Fruit fly (Drosophila melanogaster) whole organism, embryonic: ENCODE measurements around the gene CG16756.
A peak's percentile ranks its signal among the peaks of the same experiment; 100 is the strongest.

Experiments used
- Abd-B ChIP-seq: fragments of 200-800 bp; sonication (Bioruptor generic); optimal IDR thresholded peaks from 2 replicates; lab custom pipeline; 2018; ENCODE audit warnings: missing biosample characterization, mild to moderate bottlenecking, missing genetic modification characterization, moderate library complexity
- Ada2b ChIP-seq: fragments of 200-800 bp; sonication (Bioruptor generic); IDR thresholded peaks from 2 replicates; pipeline ENCODE4 v1.3.6; 2022; ENCODE audit warnings: missing biosample characterization, missing genetic modification characterization
- Atf-2 ChIP-seq: fragments of 200-800 bp; sonication (Bioruptor generic); optimal IDR thresholded peaks from 2 replicates; lab custom pipeline; 2016; ENCODE audit warnings: missing biosample characterization, missing genetic modification characterization
- CG10462 ChIP-seq: fragments of 200-800 bp; sonication (Bioruptor generic); optimal IDR thresholded peaks from 2 replicates; lab custom pipeline; 2016; ENCODE audit warnings: missing biosample characterization, missing genetic modification characterization
- CG11695 ChIP-seq: fragments of 200-800 bp; sonication (Bioruptor generic); IDR thresholded peaks from 3 replicates; pipeline ENCODE4 v1.3.6; 2022; ENCODE audit warnings: missing biosample characterization, missing genetic modification characterization
- CG12236 ChIP-seq: fragments of 200-800 bp; sonication (Bioruptor generic); optimal IDR thresholded peaks from 2 replicates; lab custom pipeline; 2016; ENCODE audit warnings: missing biosample characterization, missing genetic modification characterization
- CG13424 ChIP-seq: fragments of 200-800 bp; sonication (Bioruptor generic); optimal IDR thresholded peaks from 2 replicates; lab custom pipeline; 2019; ENCODE audit warnings: missing biosample characterization, mild to moderate bottlenecking, missing genetic modification characterization, moderate library complexity
- CG17361 ChIP-seq: fragments of 200-800 bp; sonication (Bioruptor generic); IDR thresholded peaks from 3 replicates; pipeline ENCODE4 v1.3.6; 2022; ENCODE audit warnings: missing biosample characterization, missing genetic modification characterization
- CG17829 ChIP-seq: fragments of 200-800 bp; optimal IDR thresholded peaks from 2 replicates; lab custom pipeline; 2019; ENCODE audit warnings: missing biosample characterization, mild to moderate bottlenecking, missing genetic modification characterization, moderate library complexity
- CG18476 ChIP-seq: fragments of 200-800 bp; sonication (Bioruptor generic); optimal IDR thresholded peaks from 2 replicates; lab custom pipeline; 2016; ENCODE audit warnings: missing biosample characterization, mild to moderate bottlenecking, missing genetic modification characterization
- CG2120 ChIP-seq: fragments of 200-800 bp; sonication (Bioruptor generic); optimal IDR thresholded peaks from 3 replicates; lab custom pipeline; 2016; ENCODE audit warnings: missing biosample characterization, missing genetic modification characterization
- CG2678 ChIP-seq: fragments of 200-800 bp; sonication (Bioruptor generic); optimal IDR thresholded peaks from 3 replicates; lab custom pipeline; 2019; ENCODE audit warnings: missing biosample characterization, mild to moderate bottlenecking, missing genetic modification characterization, moderate library complexity
- CG30431 ChIP-seq: fragments of 200-800 bp; sonication (Bioruptor generic); optimal IDR thresholded peaks from 2 replicates; lab custom pipeline; 2017; ENCODE audit warnings: missing biosample characterization, missing genetic modification characterization
- CG31224 ChIP-seq: fragments of 200-800 bp; sonication (Bioruptor generic); IDR thresholded peaks from 2 replicates; pipeline ENCODE4 v1.3.6; 2022; ENCODE audit warnings: missing biosample characterization, missing genetic modification characterization
- CG31441 ChIP-seq: fragments of 200-800 bp; sonication (Bioruptor generic); IDR thresholded peaks from 2 replicates; pipeline ENCODE4 v1.3.6; 2022; ENCODE audit warnings: missing biosample characterization, missing genetic modification characterization
- CG32532 ChIP-seq: fragments of 200-800 bp; sonication (Bioruptor generic); IDR thresholded peaks from 2 replicates; pipeline ENCODE4 v1.3.6; 2022; ENCODE audit warnings: missing biosample characterization, missing genetic modification characterization
- CG3726 ChIP-seq: fragments of 200-800 bp; sonication (Bioruptor generic); IDR thresholded peaks from 3 replicates; pipeline ENCODE4, ENCODE4 v1.3.6; 2022; ENCODE audit warnings: missing biosample characterization, missing genetic modification characterization
- CG3995 ChIP-seq: fragments of 200-800 bp; sonication (Bioruptor generic); optimal IDR thresholded peaks from 3 replicates; lab custom pipeline; 2016; ENCODE audit warnings: missing biosample characterization, missing genetic modification characterization
- CG5180 ChIP-seq: fragments of 200-800 bp; sonication (Bioruptor generic); optimal IDR thresholded peaks from 3 replicates; lab custom pipeline; 2017; ENCODE audit warnings: missing biosample characterization, missing genetic modification characterization, mild to moderate bottlenecking, moderate library complexity, missing genetic modification reagents
- CG5245 ChIP-seq: fragments of 200-800 bp; sonication (Bioruptor generic); optimal IDR thresholded peaks from 3 replicates; lab custom pipeline; 2016; ENCODE audit warnings: missing biosample characterization, missing genetic modification characterization
- CG7987 ChIP-seq: fragments of 200-800 bp; sonication (Bioruptor generic); optimal IDR thresholded peaks from 2 replicates; lab custom pipeline; 2018; ENCODE audit warnings: missing biosample characterization, mild to moderate bottlenecking, missing genetic modification characterization, moderate library complexity
- CG8478 ChIP-seq: fragments of >200 bp; optimal IDR thresholded peaks from 2 replicates; lab custom pipeline; 2018
- CG8944 ChIP-seq: fragments of 200-800 bp; sonication (Bioruptor generic); optimal IDR thresholded peaks from 3 replicates; lab custom pipeline; 2016; ENCODE audit warnings: missing biosample characterization, missing genetic modification characterization
- CHES-1-like ChIP-seq: fragments of 200-800 bp; sonication (Bioruptor generic); optimal IDR thresholded peaks from 2 replicates; lab custom pipeline; 2016; ENCODE audit warnings: missing biosample characterization, missing genetic modification characterization
- CTCF ChIP-seq: fragments of 200-800 bp; sonication (Bioruptor generic); optimal IDR thresholded peaks from 2 replicates; lab custom pipeline; 2017; ENCODE audit warnings: missing biosample characterization, mild to moderate bottlenecking, missing genetic modification characterization, moderate library complexity
- Camta ChIP-seq: fragments of 200-800 bp; sonication (Bioruptor generic); optimal IDR thresholded peaks from 2 replicates; lab custom pipeline; 2016; ENCODE audit warnings: missing biosample characterization, missing genetic modification characterization
- CkIIα-i1 ChIP-seq: fragments of 200-800 bp; sonication (Bioruptor generic); IDR thresholded peaks from 2 replicates; pipeline ENCODE4 v1.3.6; 2022; ENCODE audit warnings: missing biosample characterization, missing genetic modification characterization
- CrebB ChIP-seq: fragments of 200-800 bp; sonication (Bioruptor generic); optimal IDR thresholded peaks from 3 replicates; lab custom pipeline; 2018; ENCODE audit warnings: missing biosample characterization, mild to moderate bottlenecking, missing genetic modification characterization
- Dbx ChIP-seq: fragments of 200-800 bp; sonication (Bioruptor generic); IDR thresholded peaks from 3 replicates; pipeline ENCODE4 v1.3.6; 2022; ENCODE audit warnings: missing biosample characterization, missing genetic modification characterization
- Dfd ChIP-seq, 2 experiments: fragments of >200 bp; optimal IDR thresholded peaks; 2 replicates each; lab custom pipeline; 2017; ENCODE audit warnings: missing biosample characterization in 2 of 2, missing genetic modification characterization in 2 of 2
- HLH4C ChIP-seq: fragments of 200-800 bp; sonication (Bioruptor generic); IDR thresholded peaks from 3 replicates; pipeline ENCODE4 v1.3.6; 2022; ENCODE audit warnings: missing biosample characterization, missing genetic modification characterization; ENCODE audit not compliant: partially characterized antibody
- Hand ChIP-seq: fragments of 200-800 bp; sonication (Bioruptor generic); optimal IDR thresholded peaks from 2 replicates; lab custom pipeline; 2017; ENCODE audit warnings: mild to moderate bottlenecking, missing biosample characterization, missing genetic modification reagents, missing genetic modification characterization
- Hr51 ChIP-seq, 2 experiments: fragments of 200-800 bp; sonication (Bioruptor generic); optimal IDR thresholded peaks; 2 replicates in 1 of 2; 3 replicates in 1 of 2; lab custom pipeline; 2016 to 2018; ENCODE audit warnings: missing biosample characterization in 2 of 2, missing genetic modification characterization in 2 of 2, mild to moderate bottlenecking in 1 of 2, moderate library complexity in 1 of 2
- Hsf ChIP-seq: fragments of 200-800 bp; sonication (Bioruptor generic); optimal IDR thresholded peaks from 3 replicates; lab custom pipeline; 2016; ENCODE audit warnings: missing biosample characterization, missing genetic modification characterization
- Med ChIP-seq: fragments of 200-800 bp; sonication (Bioruptor generic); peaks from one replicate; lab custom pipeline; 2016; ENCODE audit warnings: missing biosample characterization, missing genetic modification characterization, mild to moderate bottlenecking, inconsistent platforms, moderate library complexity
- Mrtf ChIP-seq: fragments of 200-800 bp; sonication (Bioruptor generic); IDR thresholded peaks from 3 replicates; pipeline ENCODE4 v1.3.6; 2022; ENCODE audit warnings: missing biosample characterization, missing genetic modification characterization
- Ptx1 ChIP-seq: fragments of 200-800 bp; sonication (Bioruptor generic); IDR thresholded peaks from 2 replicates; pipeline ENCODE4 v1.3.6; 2022; ENCODE audit warnings: missing biosample characterization, missing genetic modification characterization
- YL-1 ChIP-seq: fragments of 200-800 bp; sonication (Bioruptor generic); optimal IDR thresholded peaks from 3 replicates; lab custom pipeline; 2017; ENCODE audit warnings: missing biosample characterization, mild to moderate bottlenecking, missing genetic modification characterization
- ash1 ChIP-seq: fragments of 200-800 bp; sonication (Bioruptor generic); optimal IDR thresholded peaks from 2 replicates; lab custom pipeline; 2018; ENCODE audit warnings: missing biosample characterization, mild to moderate bottlenecking, missing genetic modification characterization
- ato ChIP-seq: fragments of 200-800 bp; sonication (Bioruptor generic); IDR thresholded peaks from 2 replicates; pipeline ENCODE4 v1.3.6; 2022; ENCODE audit warnings: missing biosample characterization, missing genetic modification characterization; ENCODE audit not compliant: partially characterized antibody
- bbx ChIP-seq: fragments of 200-800 bp; sonication (Bioruptor generic); IDR thresholded peaks from 2 replicates; pipeline ENCODE4 v1.3.6; 2022; ENCODE audit warnings: missing biosample characterization, missing genetic modification characterization; ENCODE audit not compliant: partially characterized antibody
- ci ChIP-seq: fragments of 200-800 bp; sonication (Bioruptor generic); IDR thresholded peaks from 3 replicates; pipeline ENCODE4 v1.3.6; 2022; ENCODE audit warnings: missing biosample characterization, missing genetic modification characterization
- crc ChIP-seq: fragments of 200-800 bp; sonication (Bioruptor generic); optimal IDR thresholded peaks from 2 replicates; lab custom pipeline; 2016; ENCODE audit warnings: missing biosample characterization, missing genetic modification characterization
- dan ChIP-seq: fragments of 200-800 bp; sonication (Bioruptor generic); IDR thresholded peaks from 2 replicates; pipeline ENCODE4 v1.3.6; 2022; ENCODE audit warnings: missing biosample characterization, missing genetic modification characterization
- emc ChIP-seq: fragments of 200-800 bp; sonication (Bioruptor generic); optimal IDR thresholded peaks from 2 replicates; lab custom pipeline; 2016; ENCODE audit warnings: missing biosample characterization, missing genetic modification characterization
- ewg ChIP-seq: fragments of 200-800 bp; sonication (Bioruptor generic); optimal IDR thresholded peaks from 3 replicates; lab custom pipeline; 2017; ENCODE audit warnings: mild to moderate bottlenecking, missing biosample characterization, missing genetic modification reagents, missing genetic modification characterization
- fd3F ChIP-seq: fragments of 200-800 bp; sonication (Bioruptor generic); optimal IDR thresholded peaks from 2 replicates; lab custom pipeline; 2018; ENCODE audit warnings: missing biosample characterization, mild to moderate bottlenecking, missing genetic modification characterization, moderate library complexity
- fru ChIP-seq: fragments of >200 bp; optimal IDR thresholded peaks from 2 replicates; lab custom pipeline; 2017
- ken ChIP-seq: fragments of 200-800 bp; sonication (Bioruptor generic); IDR thresholded peaks from 3 replicates; pipeline ENCODE4 v1.3.6; 2022; ENCODE audit warnings: missing biosample characterization, missing genetic modification characterization
- pum ChIP-seq: fragments of 200-800 bp; sonication (Bioruptor generic); optimal IDR thresholded peaks from 2 replicates; lab custom pipeline; 2016; ENCODE audit warnings: missing biosample characterization, missing genetic modification characterization
- sc ChIP-seq, 3 experiments: fragments of >200 bp in 2 of 3; fragments of 200-800 bp in 1 of 3; sonication (Bioruptor generic) in 1 of 3; optimal IDR thresholded peaks; 2 replicates in 2 of 3; 3 replicates in 1 of 3; lab custom pipeline; 2017; ENCODE audit warnings: mild to moderate bottlenecking in 1 of 3, missing biosample characterization in 1 of 3, missing genetic modification characterization in 1 of 3, missing genetic modification reagents in 1 of 3
- stc ChIP-seq: fragments of 200-800 bp; sonication (Bioruptor generic); IDR thresholded peaks from 2 replicates; pipeline ENCODE4 v1.3.6; 2022; ENCODE audit warnings: missing biosample characterization, missing genetic modification characterization
- tin ChIP-seq: fragments of 200-800 bp; sonication (Bioruptor generic); optimal IDR thresholded peaks from 3 replicates; lab custom pipeline; 2016; ENCODE audit warnings: missing biosample characterization, missing genetic modification characterization

Gene CG16756

dm6 chrX:5420568-5421019 is 6.7 kb upstream of the CG16756 start, which contains the start of gene spoon (continued):
- TF ChIP-seq ewg (GFP tag; lab: Kevin White, UChicago): no peak
- no peak for TF ChIP-seq CG5180
- TF ChIP-seq Ptx1 (GFP tag; lab: Robert Waterston, UW): peak; percentile 47
- TF ChIP-seq Atf-2 (GFP tag; lab: Kevin White, UChicago): no peak
- TF ChIP-seq CG13424: no peak
- no peak for TF ChIP-seq ci
- TF ChIP-seq CG10462: no peak
- no peak for TF ChIP-seq emc (GFP tag; lab: Kevin White, UChicago)
- peak; percentile 93 for TF ChIP-seq ato (GFP tag; lab: Robert Waterston, UW)
- TF ChIP-seq bbx: peak; percentile 94
- TF ChIP-seq Hand (GFP tag; lab: Kevin White, UChicago): no peak
- TF ChIP-seq tin (GFP tag; lab: Kevin White, UChicago): no peak
- TF ChIP-seq CG17829 (tag; lab: Kevin White, UChicago): no peak
- no peak for TF ChIP-seq CG3726 (GFP tag; lab: Robert Waterston, UW)
- no peak for TF ChIP-seq dan (GFP tag; lab: Robert Waterston, UW)
- no peak for TF ChIP-seq crc (GFP tag; lab: Kevin White, UChicago)
- TF ChIP-seq Hsf: peak; percentile 31
- peak; percentile 54 for TF ChIP-seq CG32532 (GFP tag; lab: Robert Waterston, UW)
- TF ChIP-seq CG31441 (GFP tag; lab: Robert Waterston, UW): no peak
- TF ChIP-seq Med (GFP tag; lab: Kevin White, UChicago): peak; percentile 87
- no peak for TF ChIP-seq CG5245 (GFP tag; lab: Kevin White, UChicago)
- no peak for TF ChIP-seq YL-1 (GFP tag; lab: Kevin White, UChicago)
- no peak for TF ChIP-seq fru (lab: Kevin White, UChicago)
- TF ChIP-seq HLH4C (GFP tag; lab: Robert Waterston, UW): peak; percentile 88
- peak; percentile 62 for TF ChIP-seq CG7987 (GFP tag; lab: Kevin White, UChicago)
- no peak for TF ChIP-seq CHES-1-like
- no peak for TF ChIP-seq CkIIα-i1
- TF ChIP-seq CG2120 (GFP tag; lab: Kevin White, UChicago): peak; percentile 48
- TF ChIP-seq CG8478 (lab: Kevin White, UChicago): no peak
- no peak for TF ChIP-seq CG2678
- TF ChIP-seq CG12236 (GFP tag; lab: Kevin White, UChicago): peak; percentile 11
- no peak for TF ChIP-seq CG30431 (GFP tag; lab: Kevin White, UChicago)
- peak; percentile 62 for TF ChIP-seq Dbx (GFP tag; lab: Robert Waterston, UW)
- no peak for TF ChIP-seq sc (optimal IDR thresholded peaks at IDR 0.05; lab: Kevin White, UChicago)
- no peak for TF ChIP-seq sc (GFP tag; optimal IDR thresholded peaks at IDR 0.05; lab: Kevin White, UChicago)
- no peak for TF ChIP-seq CrebB (tag; lab: Kevin White, UChicago)
- TF ChIP-seq CG8944 (GFP tag; lab: Kevin White, UChicago): peak; percentile 25
- TF ChIP-seq CTCF (GFP tag; lab: Kevin White, UChicago): peak; percentile 17
- TF ChIP-seq CG31224 (GFP tag; lab: Robert Waterston, UW): 0 out of 2 replicates have a peak, but pooled peaks have one; percentile 11
- peak in 1 of 2 experiments; percentile 31 for TF ChIP-seq Hr51 (GFP tag; optimal IDR thresholded peaks at IDR 0.05; lab: Kevin White, UChicago)
- TF ChIP-seq ash1: no peak
- no peak for TF ChIP-seq Camta (GFP tag; lab: Kevin White, UChicago)
- no peak for TF ChIP-seq stc (GFP tag; lab: Robert Waterston, UW)
- TF ChIP-seq CG17361 (GFP tag; lab: Robert Waterston, UW): no peak
- TF ChIP-seq CG18476 (GFP tag; lab: Kevin White, UChicago): no peak
- no peak for TF ChIP-seq Mrtf (GFP tag; lab: Robert Waterston, UW)
- TF ChIP-seq Ada2b: no peak
- peak; percentile 36 for TF ChIP-seq Abd-B (GFP tag; lab: Kevin White, UChicago)
- peak; percentile 77 for TF ChIP-seq CG3995 (GFP tag; lab: Kevin White, UChicago)
- no peak for TF ChIP-seq pum (GFP tag; lab: Kevin White, UChicago)
- no peak for TF ChIP-seq fd3F (GFP tag; lab: Kevin White, UChicago)
- TF ChIP-seq Dfd (GFP tag; optimal IDR thresholded peaks at IDR 0.05; lab: Kevin White, UChicago): no peak
- TF ChIP-seq ken (GFP tag; lab: Robert Waterston, UW): no peak
- TF ChIP-seq CG11695 (GFP tag; lab: Robert Waterston, UW): no peak
